Worm (Caenorhabditis elegans): ENCODE measurements around the gene F59E12.6.

ce11 chrII:5599326-5600044 is 31.3 kb downstream of the F59E12.6 start, which contains the start of gene C17G10.10:
- no peak for TF ChIP-seq hmg-4 (GFP tag; optimal IDR thresholded peaks at IDR 0.05)
- no peak for TF ChIP-seq hmbx-1 (tag; optimal IDR thresholded peaks at IDR 0.05)
- TF ChIP-seq flt-1 (GFP tag; IDR thresholded peaks at IDR 0.05): no peak
- TF ChIP-seq B0310.2 (tag; optimal IDR thresholded peaks at IDR 0.05): no peak
